Fruit fly (Drosophila melanogaster) whole organism, embryonic: ENCODE results near the gene IKKbeta.

Experiments used
- CG12104 ChIP-seq: fragments of 200-800 bp; sonication (Bioruptor generic); optimal IDR thresholded peaks from 3 replicates; lab custom pipeline; 2016; ENCODE audit warnings: missing biosample characterization, missing genetic modification characterization
- CG13123 ChIP-seq: fragments of 200-800 bp; sonication (Bioruptor generic); optimal IDR thresholded peaks from 2 replicates; lab custom pipeline; 2016; ENCODE audit warnings: missing biosample characterization, missing genetic modification characterization
- CG43689 ChIP-seq: fragments of 200-800 bp; sonication (Bioruptor generic); IDR thresholded peaks from 2 replicates; pipeline ENCODE4 v1.3.6; 2022; ENCODE audit warnings: missing biosample characterization, missing genetic modification characterization
- hb ChIP-seq: fragments of 200-800 bp; sonication (Bioruptor generic); IDR thresholded peaks from 3 replicates; pipeline ENCODE4 v1.3.6; 2022; ENCODE audit warnings: missing biosample characterization, missing genetic modification characterization; ENCODE audit not compliant: partially characterized antibody
- tna ChIP-seq: fragments of 200-800 bp; sonication (Bioruptor generic); IDR thresholded peaks from 2 replicates; pipeline ENCODE4 v1.3.6; 2022; ENCODE audit warnings: missing biosample characterization, missing genetic modification characterization; ENCODE audit not compliant: partially characterized antibody

dm6 chr3R:16094011-16094729 is 44.9 kb upstream of the IKKbeta start:
- TF ChIP-seq CG43689 (GFP tag; lab: Robert Waterston, UW) (no peak), CG12104 (GFP tag; lab: Kevin White, UChicago) (peak; percentile 82), hb (GFP tag; lab: Robert Waterston, UW) (no peak), tna (GFP tag; lab: Robert Waterston, UW) (no peak), CG13123 (GFP tag; lab: Kevin White, UChicago) (peak; percentile 59)
